Fruit fly (Drosophila melanogaster) whole organism, embryonic: ENCODE results near the gene CG11581.

Experiments
- CG15011 ChIP-seq: fragments of 200-800 bp; sonication (Bioruptor generic); optimal IDR thresholded peaks from 3 replicates; lab custom pipeline; 2018; ENCODE audit warnings: missing biosample characterization, mild to moderate bottlenecking, missing genetic modification characterization
- CG16863 ChIP-seq: fragments of 200-800 bp; sonication (Bioruptor generic); optimal IDR thresholded peaks from 3 replicates; lab custom pipeline; 2016; ENCODE audit warnings: missing biosample characterization, missing genetic modification characterization
- CG33213 ChIP-seq: fragments of 200-800 bp; sonication (Bioruptor generic); optimal IDR thresholded peaks from 3 replicates; lab custom pipeline; 2016; ENCODE audit warnings: missing biosample characterization, missing genetic modification characterization
- CG4617 ChIP-seq: fragments of 200-800 bp; sonication (Bioruptor generic); optimal IDR thresholded peaks from 3 replicates; lab custom pipeline; 2016; ENCODE audit warnings: missing biosample characterization, missing genetic modification characterization, borderline replicate concordance
- CG7963 ChIP-seq: fragments of 200-800 bp; sonication (Bioruptor generic); IDR thresholded peaks from 3 replicates; pipeline ENCODE4 v1.3.6; 2022; ENCODE audit warnings: missing biosample characterization, missing genetic modification characterization; ENCODE audit not compliant: partially characterized antibody
- CG7987 ChIP-seq: fragments of 200-800 bp; sonication (Bioruptor generic); optimal IDR thresholded peaks from 2 replicates; lab custom pipeline; 2018; ENCODE audit warnings: missing biosample characterization, mild to moderate bottlenecking, missing genetic modification characterization, moderate library complexity
- CG9727 ChIP-seq: fragments of 200-800 bp; sonication (Bioruptor generic); optimal IDR thresholded peaks from 3 replicates; lab custom pipeline; 2017; ENCODE audit warnings: missing biosample characterization, mild to moderate bottlenecking, missing genetic modification characterization
- D ChIP-seq, 2 experiments: fragments of 200-800 bp in 1 of 2; fragments of >200 bp in 1 of 2; sonication (Bioruptor generic) in 1 of 2; optimal IDR thresholded peaks; 2 replicates in 1 of 2; 3 replicates in 1 of 2; lab custom pipeline; 2017; ENCODE audit warnings: mild to moderate bottlenecking in 1 of 2, missing biosample characterization in 1 of 2, missing genetic modification characterization in 1 of 2, missing genetic modification reagents in 1 of 2
- Dp ChIP-seq: fragments of 200-800 bp; sonication (Bioruptor generic); optimal IDR thresholded peaks from 2 replicates; lab custom pipeline; 2018; ENCODE audit warnings: missing biosample characterization, mild to moderate bottlenecking, missing genetic modification characterization, moderate library complexity
- MBD-R2 ChIP-seq: fragments of 200-800 bp; sonication (Bioruptor generic); IDR thresholded peaks from 2 replicates; pipeline ENCODE4 v1.3.6; 2022; ENCODE audit warnings: missing biosample characterization, missing genetic modification characterization
- MESR4 ChIP-seq: fragments of 200-800 bp; sonication (Bioruptor generic); optimal IDR thresholded peaks from 2 replicates; lab custom pipeline; 2018; ENCODE audit warnings: missing biosample characterization, mild to moderate bottlenecking, missing genetic modification characterization, moderate library complexity
- Med ChIP-seq: fragments of 200-800 bp; sonication (Bioruptor generic); peaks from one replicate; lab custom pipeline; 2016; ENCODE audit warnings: missing biosample characterization, missing genetic modification characterization, mild to moderate bottlenecking, inconsistent platforms, moderate library complexity
- PHDP ChIP-seq: fragments of 200-800 bp; sonication (Bioruptor generic); optimal IDR thresholded peaks from 3 replicates; lab custom pipeline; 2018; ENCODE audit warnings: missing biosample characterization, mild to moderate bottlenecking, missing genetic modification characterization, moderate library complexity
- Poxn ChIP-seq: fragments of 200-800 bp; sonication (Bioruptor generic); IDR thresholded peaks from 2 replicates; pipeline ENCODE4 v1.3.6; 2022; ENCODE audit warnings: missing biosample characterization, missing genetic modification characterization
- Scr ChIP-seq: fragments of 200-800 bp; sonication (Bioruptor generic); IDR thresholded peaks from 2 replicates; pipeline ENCODE4 v1.3.6; 2022; ENCODE audit warnings: missing biosample characterization, missing genetic modification characterization; ENCODE audit not compliant: partially characterized antibody
- amos ChIP-seq: fragments of 200-800 bp; sonication (Bioruptor generic); IDR thresholded peaks from 2 replicates; pipeline ENCODE4 v1.3.6; 2022; ENCODE audit warnings: missing biosample characterization, missing genetic modification characterization; ENCODE audit not compliant: partially characterized antibody
- ash1 ChIP-seq: fragments of 200-800 bp; sonication (Bioruptor generic); optimal IDR thresholded peaks from 2 replicates; lab custom pipeline; 2018; ENCODE audit warnings: missing biosample characterization, mild to moderate bottlenecking, missing genetic modification characterization
- bab2 ChIP-seq: fragments of 200-800 bp; sonication (Bioruptor generic); optimal IDR thresholded peaks from 2 replicates; lab custom pipeline; 2016; ENCODE audit warnings: missing biosample characterization, missing genetic modification characterization
- psq ChIP-seq: fragments of 200-800 bp; sonication (Bioruptor generic); optimal IDR thresholded peaks from 2 replicates; lab custom pipeline; 2017; ENCODE audit warnings: missing biosample characterization, missing genetic modification characterization
- pum ChIP-seq: fragments of 200-800 bp; sonication (Bioruptor generic); optimal IDR thresholded peaks from 2 replicates; lab custom pipeline; 2016; ENCODE audit warnings: missing biosample characterization, missing genetic modification characterization
- ro ChIP-seq: fragments of 200-800 bp; sonication (Bioruptor generic); IDR thresholded peaks from 2 replicates; pipeline ENCODE4 v1.3.6; 2022; ENCODE audit warnings: missing biosample characterization, missing genetic modification characterization
- run ChIP-seq: fragments of 200-800 bp; sonication (Bioruptor generic); optimal IDR thresholded peaks from 3 replicates; lab custom pipeline; 2018; ENCODE audit warnings: missing biosample characterization, mild to moderate bottlenecking, missing genetic modification characterization
- tgo ChIP-seq: fragments of 200-800 bp; sonication (Bioruptor generic); IDR thresholded peaks from 3 replicates; pipeline ENCODE4 v1.3.6; 2022; ENCODE audit warnings: missing biosample characterization, missing genetic modification characterization
- tna ChIP-seq: fragments of 200-800 bp; sonication (Bioruptor generic); IDR thresholded peaks from 2 replicates; pipeline ENCODE4 v1.3.6; 2022; ENCODE audit warnings: missing biosample characterization, missing genetic modification characterization; ENCODE audit not compliant: partially characterized antibody

CG11581 gene

DNA sequence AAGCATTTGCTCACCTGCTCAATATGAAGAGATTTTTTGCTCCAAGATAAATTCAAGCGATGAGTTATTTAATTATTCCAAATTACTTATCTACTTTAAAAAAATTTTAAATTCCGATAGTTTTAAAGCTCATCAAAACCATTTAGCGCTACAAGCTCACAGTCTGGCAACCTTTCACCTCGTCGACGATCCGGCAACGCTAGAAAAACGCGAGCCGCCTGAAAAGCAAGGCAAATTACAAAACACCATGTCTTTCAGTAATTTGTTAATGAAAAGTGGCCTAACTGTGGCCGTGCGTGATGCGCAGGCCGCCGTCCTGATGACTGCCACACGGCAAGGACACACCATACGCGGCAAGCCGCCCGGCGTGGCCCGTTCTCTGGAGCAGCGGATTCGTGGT, 49.4 kb downstream of the CG11581 start, which contains the start of gene mRpL38 (continued):
- TF ChIP-seq tna (GFP tag; lab: Robert Waterston, UW) (no peak), psq (no peak), CG16863 (no peak), CG4617 (GFP tag; lab: Kevin White, UChicago) (peak; percentile 63), CG33213 (GFP tag; lab: Kevin White, UChicago) (no peak), D (optimal IDR thresholded peaks at IDR 0.05; lab: Kevin White, UChicago) (no peak), D (GFP tag; optimal IDR thresholded peaks at IDR 0.05; lab: Kevin White, UChicago) (no peak), Poxn (GFP tag; lab: Robert Waterston, UW) (no peak), tgo (GFP tag; lab: Robert Waterston, UW) (no peak), Scr (peak; percentile 17), Dp (GFP tag; lab: Kevin White, UChicago) (peak; percentile 88), CG15011 (no peak), Med (peak; percentile 31), CG7963 (no peak), run (tag; lab: Kevin White, UChicago) (no peak), ro (GFP tag; lab: Robert Waterston, UW) (no peak), MBD-R2 (GFP tag; lab: Robert Waterston, UW) (peak; percentile 74), PHDP (tag; lab: Kevin White, UChicago) (no peak), ash1 (GFP tag; lab: Kevin White, UChicago) (no peak), MESR4 (peak; percentile 79), CG7987 (GFP tag; lab: Kevin White, UChicago) (no peak)

DNA sequence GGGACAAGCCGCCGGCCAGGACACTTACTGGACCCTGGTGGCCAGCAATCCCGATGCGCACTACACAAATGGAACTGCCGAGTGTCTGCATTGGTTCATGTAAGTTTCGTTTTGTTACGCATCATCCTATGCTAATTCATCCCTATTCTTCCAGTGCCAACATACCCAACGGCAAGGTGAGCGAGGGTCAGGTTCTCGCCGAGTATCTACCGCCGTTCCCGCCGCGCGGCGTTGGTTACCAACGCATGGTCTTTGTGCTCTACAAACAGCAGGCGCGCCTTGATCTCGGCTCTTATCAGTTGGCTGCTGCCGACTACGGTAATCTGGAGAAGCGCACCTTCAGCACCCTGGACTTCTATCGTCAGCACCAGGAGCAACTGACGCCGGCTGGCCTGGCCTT, 50.3 kb downstream of the CG11581 start:
- no peak for TF ChIP-seq pum
- no peak for TF ChIP-seq amos (GFP tag; lab: Robert Waterston, UW)
- TF ChIP-seq CG9727 (GFP tag; lab: Kevin White, UChicago) = no peak
- TF ChIP-seq bab2 (GFP tag; lab: Kevin White, UChicago) = no peak
